Fruit fly (Drosophila melanogaster) whole organism, embryonic: ENCODE data around the gene CG14507.

Source experiments
- Bdp1 ChIP-seq: fragments of 200-800 bp; sonication (Bioruptor generic); optimal IDR thresholded peaks from 3 replicates; lab custom pipeline; 2016; ENCODE audit warnings: missing biosample characterization, missing genetic modification characterization
- CG11093 ChIP-seq: fragments of 200-800 bp; sonication (Bioruptor generic); IDR thresholded peaks from 3 replicates; pipeline ENCODE4 v1.3.6; 2022; ENCODE audit warnings: missing biosample characterization, missing genetic modification characterization
- CG13775 ChIP-seq: fragments of 200-800 bp; sonication (Bioruptor generic); optimal IDR thresholded peaks from 3 replicates; lab custom pipeline; 2017; ENCODE audit warnings: missing biosample characterization, mild to moderate bottlenecking, missing genetic modification characterization
- CG15269 ChIP-seq: fragments of 200-800 bp; sonication (Bioruptor generic); optimal IDR thresholded peaks from 2 replicates; lab custom pipeline; 2018; ENCODE audit warnings: missing biosample characterization, mild to moderate bottlenecking, missing genetic modification characterization, moderate library complexity
- CG17361 ChIP-seq: fragments of 200-800 bp; sonication (Bioruptor generic); IDR thresholded peaks from 3 replicates; pipeline ENCODE4 v1.3.6; 2022; ENCODE audit warnings: missing biosample characterization, missing genetic modification characterization
- CG17912 ChIP-seq: fragments of 200-800 bp; sonication (Bioruptor generic); optimal IDR thresholded peaks from 2 replicates; lab custom pipeline; 2018; ENCODE audit warnings: missing biosample characterization, mild to moderate bottlenecking, missing genetic modification characterization
- CG18619 ChIP-seq: fragments of 200-800 bp; sonication (Bioruptor generic); optimal IDR thresholded peaks from 3 replicates; lab custom pipeline; 2017; ENCODE audit warnings: missing biosample characterization, mild to moderate bottlenecking, missing genetic modification characterization
- CG3065 ChIP-seq: fragments of 200-800 bp; sonication (Bioruptor generic); optimal IDR thresholded peaks from 2 replicates; lab custom pipeline; 2016; ENCODE audit warnings: missing biosample characterization, missing genetic modification characterization
- CG4424 ChIP-seq: fragments of 200-800 bp; sonication (Bioruptor generic); optimal IDR thresholded peaks from 3 replicates; lab custom pipeline; 2016; ENCODE audit warnings: missing biosample characterization, missing genetic modification characterization
- CG6689 ChIP-seq: fragments of 200-800 bp; sonication (Bioruptor generic); IDR thresholded peaks from 2 replicates; pipeline ENCODE4 v1.3.6; 2022; ENCODE audit warnings: missing biosample characterization, missing genetic modification characterization
- CG6765 ChIP-seq: fragments of 200-800 bp; sonication (Bioruptor generic); optimal IDR thresholded peaks from 3 replicates; lab custom pipeline; 2017; ENCODE audit warnings: missing biosample characterization, mild to moderate bottlenecking, missing genetic modification characterization
- CG6791 ChIP-seq: fragments of 200-800 bp; sonication (Bioruptor generic); IDR thresholded peaks from 3 replicates; pipeline ENCODE4 v1.3.6; 2022; ENCODE audit warnings: missing biosample characterization, missing genetic modification characterization; ENCODE audit not compliant: partially characterized antibody
- CG8359 ChIP-seq: fragments of 200-800 bp; sonication (Bioruptor generic); optimal IDR thresholded peaks from 2 replicates; lab custom pipeline; 2017; ENCODE audit warnings: missing biosample characterization, mild to moderate bottlenecking, missing genetic modification characterization, borderline replicate concordance
- CG8924 ChIP-seq: fragments of 200-800 bp; optimal IDR thresholded peaks from 3 replicates; lab custom pipeline; 2019; ENCODE audit warnings: missing biosample characterization, mild to moderate bottlenecking, missing genetic modification characterization, moderate library complexity
- Deaf1 ChIP-seq: fragments of 200-800 bp; optimal IDR thresholded peaks from 3 replicates; lab custom pipeline; 2019; ENCODE audit warnings: missing biosample characterization, mild to moderate bottlenecking, missing genetic modification characterization, moderate library complexity
- Dek ChIP-seq: fragments of 200-800 bp; sonication (Bioruptor generic); optimal IDR thresholded peaks from 3 replicates; lab custom pipeline; 2019; ENCODE audit warnings: missing biosample characterization, mild to moderate bottlenecking, missing genetic modification characterization, moderate library complexity
- Dref ChIP-seq: fragments of 200-800 bp; sonication (Bioruptor generic); IDR thresholded peaks from 2 replicates; pipeline ENCODE4 v1.3.6; 2022; ENCODE audit warnings: missing biosample characterization, missing genetic modification characterization
- Eip74EF ChIP-seq, 2 experiments: fragments of 200-800 bp in 1 of 2; fragments of >200 bp in 1 of 2; sonication (Bioruptor generic) in 1 of 2; optimal IDR thresholded peaks; 2 replicates each; lab custom pipeline; 2017 to 2019; ENCODE audit warnings: missing biosample characterization in 2 of 2, missing genetic modification characterization in 2 of 2, mild to moderate bottlenecking in 1 of 2, moderate library complexity in 1 of 2
- H2.0 ChIP-seq: fragments of 200-800 bp; sonication (Bioruptor generic); IDR thresholded peaks from 2 replicates; pipeline ENCODE4 v1.3.6; 2022; ENCODE audit warnings: missing biosample characterization, missing genetic modification characterization
- Hmx ChIP-seq: fragments of 200-800 bp; sonication (Bioruptor generic); optimal IDR thresholded peaks from 2 replicates; lab custom pipeline; 2016; ENCODE audit warnings: missing biosample characterization, missing genetic modification characterization
- Hr3 ChIP-seq: fragments of 200-800 bp; sonication (Bioruptor generic); optimal IDR thresholded peaks from 3 replicates; lab custom pipeline; 2016; ENCODE audit warnings: missing biosample characterization, missing genetic modification characterization
- Hr78 ChIP-seq, 2 experiments: fragments of 200-800 bp in 1 of 2; fragments of >200 bp in 1 of 2; sonication (Bioruptor generic) in 1 of 2; optimal IDR thresholded peaks; 2 replicates each; lab custom pipeline; 2017 to 2019; ENCODE audit warnings: missing biosample characterization in 2 of 2, missing genetic modification characterization in 2 of 2, mild to moderate bottlenecking in 1 of 2, moderate library complexity in 1 of 2
- Jarid2 ChIP-seq: fragments of 200-800 bp; sonication (Bioruptor generic); optimal IDR thresholded peaks from 3 replicates; lab custom pipeline; 2017; ENCODE audit warnings: mild to moderate bottlenecking, missing biosample characterization, missing genetic modification reagents, missing genetic modification characterization
- Max ChIP-seq: fragments of 200-800 bp; sonication (Bioruptor generic); optimal IDR thresholded peaks from 2 replicates; lab custom pipeline; 2016; ENCODE audit warnings: missing biosample characterization, mild to moderate bottlenecking, missing genetic modification characterization
- Neu2 ChIP-seq: fragments of 200-800 bp; sonication (Bioruptor generic); optimal IDR thresholded peaks from 3 replicates; lab custom pipeline; 2016; ENCODE audit warnings: missing biosample characterization, missing genetic modification characterization, borderline replicate concordance
- Nf-YA ChIP-seq: fragments of 200-800 bp; sonication (Bioruptor generic); IDR thresholded peaks from 2 replicates; pipeline ENCODE4 v1.3.6; 2022; ENCODE audit warnings: missing biosample characterization, missing genetic modification characterization
- Rfx ChIP-seq: fragments of 200-800 bp; sonication (Bioruptor generic); IDR thresholded peaks from 2 replicates; pipeline ENCODE4 v1.3.6; 2022; ENCODE audit warnings: missing biosample characterization, missing genetic modification characterization
- Trl ChIP-seq, 3 experiments: fragments of >200 bp in 2 of 3; fragments of 200-800 bp in 1 of 3; sonication (Bioruptor generic) in 1 of 3; optimal IDR thresholded peaks; 2 replicates in 1 of 3; 3 replicates in 2 of 3; lab custom pipeline; 2016 to 2017; ENCODE audit warnings: missing biosample characterization in 1 of 3, missing genetic modification characterization in 1 of 3
- Xbp1 ChIP-seq: fragments of 200-800 bp; sonication (Bioruptor generic); optimal IDR thresholded peaks from 3 replicates; lab custom pipeline; 2016; ENCODE audit warnings: missing biosample characterization, mild to moderate bottlenecking, missing genetic modification characterization
- aop ChIP-seq: fragments of 200-800 bp; sonication (Bioruptor generic); IDR thresholded peaks from 2 replicates; pipeline ENCODE4 v1.3.6; 2022; ENCODE audit warnings: missing biosample characterization, missing genetic modification characterization
- ase ChIP-seq: fragments of 200-800 bp; sonication (Bioruptor generic); IDR thresholded peaks from 3 replicates; pipeline ENCODE4 v1.3.6; 2022; ENCODE audit warnings: missing biosample characterization, missing genetic modification characterization
- bab2 ChIP-seq: fragments of 200-800 bp; sonication (Bioruptor generic); optimal IDR thresholded peaks from 2 replicates; lab custom pipeline; 2016; ENCODE audit warnings: missing biosample characterization, missing genetic modification characterization
- bcd ChIP-seq: fragments of 200-800 bp; sonication (Bioruptor generic); optimal IDR thresholded peaks from 2 replicates; lab custom pipeline; 2017; ENCODE audit warnings: missing biosample characterization, mild to moderate bottlenecking, missing genetic modification characterization
- chif ChIP-seq, 2 experiments: fragments of 200-800 bp; sonication (Bioruptor generic); optimal IDR thresholded peaks; 3 replicates each; lab custom pipeline; 2016; ENCODE audit warnings: missing biosample characterization in 2 of 2, missing genetic modification characterization in 2 of 2
- chn ChIP-seq: fragments of 200-800 bp; sonication (Bioruptor generic); optimal IDR thresholded peaks from 2 replicates; lab custom pipeline; 2016; ENCODE audit warnings: missing biosample characterization, missing genetic modification characterization
- cwo ChIP-seq: fragments of 200-800 bp; sonication (Bioruptor generic); optimal IDR thresholded peaks from 3 replicates; lab custom pipeline; 2017; ENCODE audit warnings: missing biosample characterization, missing genetic modification characterization, mild to moderate bottlenecking, moderate library complexity, missing genetic modification reagents
- exex ChIP-seq: fragments of 200-800 bp; sonication (Bioruptor generic); optimal IDR thresholded peaks from 4 replicates; lab custom pipeline; 2018; ENCODE audit warnings: missing biosample characterization, mild to moderate bottlenecking, missing genetic modification characterization, moderate library complexity
- fd3F ChIP-seq: fragments of 200-800 bp; sonication (Bioruptor generic); optimal IDR thresholded peaks from 2 replicates; lab custom pipeline; 2018; ENCODE audit warnings: missing biosample characterization, mild to moderate bottlenecking, missing genetic modification characterization, moderate library complexity
- fu2 ChIP-seq: fragments of 200-800 bp; sonication (Bioruptor generic); optimal IDR thresholded peaks from 2 replicates; lab custom pipeline; 2016; ENCODE audit warnings: missing biosample characterization, missing genetic modification characterization
- gem ChIP-seq: fragments of 200-800 bp; sonication (Bioruptor generic); optimal IDR thresholded peaks from 2 replicates; lab custom pipeline; 2019; ENCODE audit warnings: missing biosample characterization, mild to moderate bottlenecking, missing genetic modification characterization, moderate library complexity
- onecut ChIP-seq: fragments of 200-800 bp; sonication (Bioruptor generic); IDR thresholded peaks from 2 replicates; pipeline ENCODE4 v1.3.6; 2022; ENCODE audit warnings: missing biosample characterization, missing genetic modification characterization
- repo ChIP-seq: fragments of 200-800 bp; sonication (Bioruptor generic); optimal IDR thresholded peaks from 2 replicates; lab custom pipeline; 2016; ENCODE audit warnings: missing biosample characterization, missing genetic modification characterization
- slou ChIP-seq: fragments of 200-800 bp; sonication (Bioruptor generic); optimal IDR thresholded peaks from 3 replicates; lab custom pipeline; 2016; ENCODE audit warnings: missing biosample characterization, missing genetic modification characterization
- stc ChIP-seq: fragments of 200-800 bp; sonication (Bioruptor generic); IDR thresholded peaks from 2 replicates; pipeline ENCODE4 v1.3.6; 2022; ENCODE audit warnings: missing biosample characterization, missing genetic modification characterization
- tin ChIP-seq: fragments of 200-800 bp; sonication (Bioruptor generic); optimal IDR thresholded peaks from 3 replicates; lab custom pipeline; 2016; ENCODE audit warnings: missing biosample characterization, missing genetic modification characterization
- toy ChIP-seq: fragments of 200-800 bp; sonication (Bioruptor generic); IDR thresholded peaks from 2 replicates; pipeline ENCODE4 v1.3.6; 2022; ENCODE audit warnings: missing biosample characterization, missing genetic modification characterization
- vvl ChIP-seq: fragments of 200-800 bp; sonication (Bioruptor generic); IDR thresholded peaks from 2 replicates; pipeline ENCODE4 v1.3.6; 2022; ENCODE audit warnings: missing biosample characterization, missing genetic modification characterization
- wdn ChIP-seq: fragments of 200-800 bp; sonication (Bioruptor generic); IDR thresholded peaks from 2 replicates; pipeline ENCODE4 v1.3.6; 2022; ENCODE audit warnings: missing biosample characterization, missing genetic modification characterization
- zen ChIP-seq: fragments of 200-800 bp; sonication (Bioruptor generic); optimal IDR thresholded peaks from 3 replicates; lab custom pipeline; 2018; ENCODE audit warnings: missing biosample characterization, mild to moderate bottlenecking, missing genetic modification characterization, moderate library complexity

The CG14507 gene

DNA sequence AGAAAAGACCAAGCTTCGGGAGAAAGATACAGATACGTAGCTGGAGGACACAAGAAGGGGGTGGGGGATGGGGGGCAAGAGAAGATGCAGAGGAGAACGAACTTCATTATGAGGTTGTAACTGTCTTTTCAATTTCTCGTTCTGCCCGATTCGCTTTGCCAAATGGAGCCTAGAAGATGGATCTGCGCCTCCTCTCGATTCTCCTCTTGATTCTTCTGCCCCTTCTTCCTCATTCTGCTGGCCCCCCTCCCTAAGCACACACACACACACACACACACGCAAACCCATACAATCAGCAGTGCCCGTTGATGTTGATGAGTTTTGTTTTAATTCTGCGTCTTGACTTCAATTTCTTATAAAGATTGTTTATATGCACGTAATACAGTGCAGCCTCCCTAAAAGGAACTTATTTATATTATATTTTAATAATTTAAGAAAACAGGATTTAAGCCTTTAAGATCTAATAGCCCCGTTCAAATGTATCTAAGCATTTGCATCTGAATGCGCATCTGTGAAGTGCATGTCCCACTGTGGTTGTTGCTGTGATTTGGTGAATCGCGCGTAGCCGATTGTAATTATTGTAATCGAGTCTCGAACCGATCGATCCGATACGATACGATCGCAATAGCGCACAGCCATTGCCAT is 20.4 kb downstream of the CG14507 start (continued):
- TF ChIP-seq CG11093 (GFP tag; lab: Robert Waterston, UW) (peak; percentile 21; the same call in 1 of the 3 replicates), Hmx (GFP tag; lab: Kevin White, UChicago) (no peak), CG4424 (GFP tag; lab: Kevin White, UChicago) (peak; percentile 54), repo (GFP tag; lab: Kevin White, UChicago) (no peak), CG3065 (no peak), exex (tag; lab: Kevin White, UChicago) (no peak), fu2 (GFP tag; lab: Kevin White, UChicago) (no peak), Max (GFP tag; lab: Kevin White, UChicago) (peak; percentile 0), Deaf1 (tag; lab: Kevin White, UChicago) (peak; percentile 58), Hr78 (GFP tag; optimal IDR thresholded peaks at IDR 0.05; lab: Kevin White, UChicago) (no peak), chn (GFP tag; lab: Kevin White, UChicago) (no peak), stc (GFP tag; lab: Robert Waterston, UW) (peak; percentile 57), CG17361 (GFP tag; lab: Robert Waterston, UW) (peak; percentile 25; the same call in 1 of the 3 replicates), aop (GFP tag; lab: Robert Waterston, UW) (no peak), CG6689 (peak; percentile 62; the same call in 1 of the 2 replicates), CG17912 (GFP tag; lab: Kevin White, UChicago) (peak; percentile 17), fd3F (peak; percentile 80), Neu2 (no peak), tin (GFP tag; lab: Kevin White, UChicago) (peak; percentile 43), Trl (optimal IDR thresholded peaks at IDR 0.05; lab: Kevin White, UChicago) (no peak), Trl (GFP tag; optimal IDR thresholded peaks at IDR 0.05; lab: Kevin White, UChicago) (no peak), CG18619 (GFP tag; lab: Kevin White, UChicago) (peak; percentile 9), wdn (peak; percentile 45; the same call in 1 of the 2 replicates), Xbp1 (GFP tag; lab: Kevin White, UChicago) (peak; percentile 65), Eip74EF (GFP tag; optimal IDR thresholded peaks at IDR 0.05; lab: Kevin White, UChicago) (no peak), CG6765 (no peak), slou (GFP tag; lab: Kevin White, UChicago) (no peak), chif (GFP tag; optimal IDR thresholded peaks at IDR 0.05; lab: Kevin White, UChicago) (no peak), ase (GFP tag; lab: Robert Waterston, UW) (peak; percentile 66; the same call in 2 of the 3 replicates), CG8359 (GFP tag; lab: Kevin White, UChicago) (no peak), vvl (GFP tag; lab: Robert Waterston, UW) (peak; percentile 82), Jarid2 (GFP tag; lab: Kevin White, UChicago) (no peak), Hr3 (GFP tag; lab: Kevin White, UChicago) (peak; percentile 13), Bdp1 (GFP tag; lab: Kevin White, UChicago) (no peak), onecut (GFP tag; lab: Robert Waterston, UW) (peak; percentile 76), H2.0 (GFP tag; lab: Robert Waterston, UW) (peak; percentile 79), cwo (GFP tag; lab: Kevin White, UChicago) (peak; percentile 24), CG13775 (GFP tag; lab: Kevin White, UChicago) (peak; percentile 16), CG15269 (tag; lab: Kevin White, UChicago) (peak; percentile 86), CG8924 (tag; lab: Kevin White, UChicago) (peak; percentile 65), bab2 (GFP tag; lab: Kevin White, UChicago) (no peak), CG6791 (GFP tag; lab: Robert Waterston, UW) (no peak), Rfx (GFP tag; lab: Robert Waterston, UW) (peak; percentile 82), bcd (GFP tag; lab: Kevin White, UChicago) (peak; percentile 66), toy (GFP tag; lab: Robert Waterston, UW) (no peak), gem (tag; lab: Kevin White, UChicago) (peak; percentile 79), Nf-YA (GFP tag; lab: Robert Waterston, UW) (0 out of 2 replicates have a peak, but pooled peaks have one; percentile 12), Dref (no peak), Dek (tag; lab: Kevin White, UChicago) (peak; percentile 55), zen (tag; lab: Kevin White, UChicago) (peak; percentile 3)
